Fruit fly (Drosophila melanogaster): ENCODE data around the gene CG42367.

Gene CG42367

DNA sequence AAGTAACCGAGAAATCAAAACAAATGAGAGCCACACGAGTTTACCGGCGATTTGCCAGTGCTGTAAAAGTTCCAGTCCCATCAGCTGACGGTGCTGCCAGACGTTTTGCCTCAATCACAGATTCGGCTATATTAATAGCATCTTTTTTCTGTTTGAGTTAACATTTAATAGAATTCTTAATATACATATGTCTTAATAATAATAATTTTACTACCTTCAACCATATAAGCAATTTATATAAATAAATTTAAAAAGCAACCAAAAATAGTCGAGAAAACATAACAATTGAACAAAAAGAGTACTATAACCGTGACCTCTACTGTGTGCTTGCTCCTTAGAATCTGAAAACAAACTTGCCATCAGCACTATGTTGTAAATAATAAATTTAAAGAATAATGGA, 23.7 kb downstream of the CG42367 start, which contains the start of the genes CG13126 and CG4709 (continued):
- peak; percentile 86 for TF ChIP-seq Smox (GFP tag; optimal IDR thresholded peaks at IDR 0.05)
- TF ChIP-seq CG15336 (GFP tag; IDR thresholded peaks at IDR 0.05): peak; percentile 94
- peak; percentile 85 for TF ChIP-seq topi (GFP tag; optimal IDR thresholded peaks at IDR 0.05)
- TF ChIP-seq Met (GFP tag; optimal IDR thresholded peaks at IDR 0.05): peak; percentile 83
- peak; percentile 90 for TF ChIP-seq CG6163 (GFP tag; IDR thresholded peaks at IDR 0.05)
- TF ChIP-seq CG4318 (GFP tag; optimal IDR thresholded peaks at IDR 0.05): no peak
- peak; percentile 61 to 75 for TF ChIP-seq salr (GFP tag; optimal IDR thresholded peaks at IDR 0.05)
- TF ChIP-seq fd85E (GFP tag; optimal IDR thresholded peaks at IDR 0.05): peak; percentile 67
- peak; percentile 88 for TF ChIP-seq CG6276 (GFP tag; optimal IDR thresholded peaks at IDR 0.05)
- TF ChIP-seq vri (GFP tag; optimal IDR thresholded peaks at IDR 0.05): peak; percentile 87
- peak; percentile 96 for TF ChIP-seq dsx (GFP tag; optimal IDR thresholded peaks at IDR 0.05; ENCODE audit: poor library complexity, severe bottlenecking)
- TF ChIP-seq Sox14 (GFP tag; optimal IDR thresholded peaks at IDR 0.05): peak; percentile 74
- TF ChIP-seq net (GFP tag; optimal IDR thresholded peaks at IDR 0.05): peak; percentile 92
- TF ChIP-seq svp (GFP tag): peak; percentile 92
- TF ChIP-seq Sox15 (GFP tag; optimal IDR thresholded peaks at IDR 0.05): peak; percentile 59
- peak; percentile 65 for TF ChIP-seq CG31627 (GFP tag; optimal IDR thresholded peaks at IDR 0.05)
- TF ChIP-seq pdm3 (GFP tag; optimal IDR thresholded peaks at IDR 0.05): peak; percentile 83
- peak; percentile 95 for TF ChIP-seq Ets96B (tag; optimal IDR thresholded peaks at IDR 0.05)
- TF ChIP-seq acj6 (GFP tag; optimal IDR thresholded peaks at IDR 0.05): peak; percentile 93

DNA sequence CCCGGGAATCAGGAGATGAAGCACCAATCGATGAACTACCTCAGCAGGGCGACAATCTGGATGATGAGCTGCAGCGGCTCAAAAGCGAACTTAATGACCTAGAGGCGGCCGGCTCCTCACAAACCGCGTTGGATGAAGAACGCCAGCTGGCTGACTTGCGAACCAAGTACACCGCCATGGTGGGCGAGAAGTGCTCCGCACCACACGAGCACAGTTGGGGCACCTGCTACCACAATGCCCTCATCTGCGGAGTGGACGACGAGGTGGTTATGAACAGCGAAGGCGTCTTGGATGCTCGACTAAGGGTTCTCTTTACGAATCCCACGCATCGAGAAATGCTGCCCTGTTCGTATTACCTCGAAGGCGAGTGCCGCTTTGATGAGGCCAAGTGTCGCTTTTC, 24.3 kb downstream of the CG42367 start:
- TF ChIP-seq Blimp-1 (GFP tag; optimal IDR thresholded peaks at IDR 0.05) (no peak), acj6 (GFP tag; optimal IDR thresholded peaks at IDR 0.05) (no peak), salr (GFP tag; optimal IDR thresholded peaks at IDR 0.05) (no peak), net (GFP tag; optimal IDR thresholded peaks at IDR 0.05) (no peak), Hr38 (GFP tag; optimal IDR thresholded peaks at IDR 0.05) (no peak), CG8119 (GFP tag; IDR thresholded peaks at IDR 0.05) (no peak), vri (GFP tag; optimal IDR thresholded peaks at IDR 0.05) (no peak), Ets96B (tag; optimal IDR thresholded peaks at IDR 0.05) (no peak), CG11294 (GFP tag; IDR thresholded peaks at IDR 0.05) (no peak), CG15336 (GFP tag; IDR thresholded peaks at IDR 0.05) (no peak), Eip78C (GFP tag) (no peak), CG6163 (GFP tag; IDR thresholded peaks at IDR 0.05) (no peak), Sox102F (GFP tag; optimal IDR thresholded peaks at IDR 0.05) (no peak), CG10631 (GFP tag; optimal IDR thresholded peaks at IDR 0.05) (no peak), CG31627 (GFP tag; optimal IDR thresholded peaks at IDR 0.05) (no peak), dac (GFP tag; optimal IDR thresholded peaks at IDR 0.05) (no peak), Gug (GFP tag; IDR thresholded peaks at IDR 0.05) (no peak), CG9139 (GFP tag; optimal IDR thresholded peaks at IDR 0.05) (no peak)

DNA sequence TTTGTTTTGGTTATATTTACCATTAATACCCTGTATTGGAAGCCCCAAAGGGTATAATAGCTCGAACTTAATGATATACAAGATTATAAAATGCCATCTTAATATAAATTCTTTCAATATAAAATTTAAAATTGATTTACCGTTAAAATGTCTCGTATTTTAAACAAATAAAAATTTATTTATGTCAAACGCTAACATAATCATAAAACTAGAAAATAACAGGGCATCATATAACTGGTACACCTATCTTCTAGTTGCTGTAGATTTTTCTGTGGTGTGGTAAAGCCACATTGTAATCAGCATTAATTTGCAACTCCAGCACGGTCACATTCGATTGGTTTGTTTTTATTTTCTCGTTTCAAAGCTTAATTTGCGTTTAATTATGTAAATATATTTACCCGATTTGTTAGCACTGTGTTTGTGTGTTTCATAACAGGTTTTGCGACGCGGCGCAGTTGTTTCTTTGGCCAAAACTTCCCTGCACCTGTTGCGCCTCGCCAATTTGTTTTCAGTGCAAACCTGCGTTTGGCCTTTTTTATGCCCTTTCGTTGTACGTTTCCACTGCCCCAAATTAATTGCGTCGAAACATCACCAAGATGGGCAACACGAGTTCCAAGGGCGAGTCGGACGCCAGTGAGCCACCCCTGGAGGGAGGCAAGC, 26.7 kb downstream of the CG42367 start, which contains the start of the genes CG4658 and CG5846:
CG4658 (plus strand) TSS at position 140 of the 660 bp plus-strand sequence.
CG5846 (minus strand) TSS at position 245 of the 660 bp plus-strand sequence.
- TF ChIP-seq CG8319 (GFP tag; optimal IDR thresholded peaks at IDR 0.05): peak; percentile 79
- TF ChIP-seq fd59A (GFP tag; optimal IDR thresholded peaks at IDR 0.05): peak; percentile 74
- TF ChIP-seq OdsH (GFP tag; optimal IDR thresholded peaks at IDR 0.05): peak; percentile 96
- peak; percentile 98 for TF ChIP-seq Eip78C (GFP tag)
- TF ChIP-seq svp (GFP tag): peak; percentile 95
- no peak for TF ChIP-seq CG16779 (tag; optimal IDR thresholded peaks at IDR 0.05)
- no peak for TF ChIP-seq Eip93F (GFP tag; optimal IDR thresholded peaks at IDR 0.05)
- TF ChIP-seq Lpt (GFP tag; optimal IDR thresholded peaks at IDR 0.05): peak; percentile 92
- TF ChIP-seq Eip75B (GFP tag; optimal IDR thresholded peaks at IDR 0.05): peak; percentile 92
- TF ChIP-seq Ets21C (GFP tag; optimal IDR thresholded peaks at IDR 0.05): peak; percentile 86
- TF ChIP-seq Hr4 (GFP tag; optimal IDR thresholded peaks at IDR 0.05): peak; percentile 91
- peak; percentile 91 for TF ChIP-seq fkh (GFP tag; optimal IDR thresholded peaks at IDR 0.05)
- peak; percentile 82 for TF ChIP-seq CG1621 (tag; optimal IDR thresholded peaks at IDR 0.05)
- TF ChIP-seq CG6792 (GFP tag; optimal IDR thresholded peaks at IDR 0.05): peak; percentile 93
- TF ChIP-seq Hr39 (GFP tag; optimal IDR thresholded peaks at IDR 0.05): peak; percentile 90
- TF ChIP-seq Met (GFP tag; optimal IDR thresholded peaks at IDR 0.05): peak; percentile 96
- peak; percentile 74 for TF ChIP-seq CG6808 (GFP tag; optimal IDR thresholded peaks at IDR 0.05)
- peak; percentile 90 for TF ChIP-seq CG32006 (GFP tag; optimal IDR thresholded peaks at IDR 0.05)
- TF ChIP-seq CG10631 (GFP tag; optimal IDR thresholded peaks at IDR 0.05): peak; percentile 93
- TF ChIP-seq CG31627 (GFP tag; optimal IDR thresholded peaks at IDR 0.05): peak; percentile 93
- no peak for TF ChIP-seq Hr38 (GFP tag; optimal IDR thresholded peaks at IDR 0.05)
- TF ChIP-seq Sox102F (GFP tag; optimal IDR thresholded peaks at IDR 0.05): peak; percentile 90
- peak; percentile 95 for TF ChIP-seq CG8119 (GFP tag; IDR thresholded peaks at IDR 0.05)
- TF ChIP-seq CG6854 (GFP tag; optimal IDR thresholded peaks at IDR 0.05): peak; percentile 40
- peak; percentile 92 for TF ChIP-seq CG3032 (tag; optimal IDR thresholded peaks at IDR 0.05)
- peak; percentile 91 for TF ChIP-seq net (GFP tag; optimal IDR thresholded peaks at IDR 0.05)
- TF ChIP-seq cyc (GFP tag; optimal IDR thresholded peaks at IDR 0.05): peak; percentile 92
